Fruit fly (Drosophila melanogaster) whole organism, embryonic: ENCODE measurements around the gene btz.

ENCODE experiments used
- CG2202 ChIP-seq: fragments of 200-800 bp; sonication (Bioruptor generic); optimal IDR thresholded peaks from 2 replicates; lab custom pipeline; 2018; ENCODE audit warnings: missing biosample characterization, mild to moderate bottlenecking, missing genetic modification characterization
- D19A ChIP-seq: fragments of 200-800 bp; optimal IDR thresholded peaks from 3 replicates; lab custom pipeline; 2019; ENCODE audit warnings: missing biosample characterization, mild to moderate bottlenecking, missing genetic modification characterization, moderate library complexity
- caup ChIP-seq: fragments of 200-800 bp; sonication (Bioruptor generic); optimal IDR thresholded peaks from 3 replicates; lab custom pipeline; 2017; ENCODE audit warnings: missing biosample characterization, mild to moderate bottlenecking, missing genetic modification characterization, moderate library complexity; ENCODE audit not compliant: severe bottlenecking
- dati ChIP-seq: fragments of 200-800 bp; sonication (Bioruptor generic); IDR thresholded peaks from 2 replicates; pipeline ENCODE4 v1.3.6; 2022; ENCODE audit warnings: missing biosample characterization, missing genetic modification characterization

DNA sequence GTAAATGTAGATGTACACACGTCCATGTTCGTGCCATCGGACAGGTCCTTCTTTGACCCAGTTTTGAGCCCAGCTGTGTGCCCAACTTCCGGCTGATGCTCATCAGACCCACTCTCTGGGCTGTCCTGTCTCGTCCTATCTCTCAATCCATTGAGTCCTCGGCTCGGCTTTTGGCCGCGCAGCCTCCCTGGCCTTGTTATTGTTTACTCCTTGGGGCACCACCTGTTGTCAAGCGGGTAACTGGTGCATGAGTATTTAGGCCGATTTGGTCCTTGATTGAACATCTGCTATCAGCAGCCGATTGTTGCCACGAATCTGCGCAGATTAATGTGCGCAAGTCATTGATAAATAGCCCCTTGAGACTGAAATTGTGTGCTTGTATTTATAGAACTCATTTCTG, 38.8 kb upstream of the btz start:
- TF ChIP-seq dati (no peak), D19A (tag; lab: Kevin White, UChicago) (no peak), CG2202 (tag; lab: Kevin White, UChicago) (no peak), caup (no peak)
